Fruit fly (Drosophila melanogaster) whole organism, wandering third instar larva: ENCODE results near the gene CG12947.

Experiments used
- CrebA ChIP-seq: fragments of 200-800 bp; sonication (Bioruptor generic); optimal IDR thresholded peaks from 2 replicates; lab custom pipeline; 2016; ENCODE audit warnings: missing biosample characterization, mild to moderate bottlenecking, missing genetic modification characterization, borderline replicate concordance
- Dfd ChIP-seq: fragments of >200 bp; optimal IDR thresholded peaks from 2 replicates; lab custom pipeline; 2017; ENCODE audit warnings: missing biosample characterization, missing genetic modification characterization
- Dif ChIP-seq: fragments of 200-275, 200-300 bp; sonication (Bioruptor generic); optimal IDR thresholded peaks from 2 replicates; lab custom pipeline; 2018; ENCODE audit warnings: missing biosample characterization, missing genetic modification characterization; ENCODE audit not compliant: partially characterized antibody
- Hnf4 ChIP-seq: fragments of 200-800 bp; sonication (Bioruptor generic); optimal IDR thresholded peaks from 2 replicates; lab custom pipeline; 2016; ENCODE audit warnings: missing biosample characterization, mild to moderate bottlenecking, missing genetic modification characterization
- Hr78 ChIP-seq: fragments of >200 bp; optimal IDR thresholded peaks from 2 replicates; lab custom pipeline; 2017; ENCODE audit warnings: missing biosample characterization, missing genetic modification characterization
- Hr83 ChIP-seq: fragments of 200-300 bp; sonication (Bioruptor generic); optimal IDR thresholded peaks from 2 replicates; lab custom pipeline; 2016; ENCODE audit warnings: missing biosample characterization, mild to moderate bottlenecking, missing genetic modification characterization, moderate library complexity; ENCODE audit not compliant: poor library complexity, severe bottlenecking
- Jra ChIP-seq: sonication (Bioruptor generic); optimal IDR thresholded peaks from 2 replicates; lab custom pipeline; 2016; ENCODE audit warnings: missing biosample characterization, missing genetic modification characterization
- N ChIP-seq: fragments of >200 bp; optimal IDR thresholded peaks from 2 replicates; lab custom pipeline; 2018; ENCODE audit warnings: missing biosample characterization, missing external identifiers, missing genetic modification characterization
- Sp1 ChIP-seq: fragments of 200-800 bp; sonication (Bioruptor generic); optimal IDR thresholded peaks from 3 replicates; lab custom pipeline; 2019; ENCODE audit warnings: missing biosample characterization, mild to moderate bottlenecking, missing genetic modification characterization, moderate library complexity
- Vsx2 ChIP-seq: fragments of 200-300, 225-300 bp; sonication (Bioruptor generic); optimal IDR thresholded peaks from 2 replicates; lab custom pipeline; 2018; ENCODE audit warnings: missing biosample characterization, missing genetic modification characterization; ENCODE audit not compliant: partially characterized antibody
- br ChIP-seq: fragments of 200-800 bp; sonication (Bioruptor generic); optimal IDR thresholded peaks from 2 replicates; lab custom pipeline; 2016; ENCODE audit warnings: missing biosample characterization, missing genetic modification characterization
- brk ChIP-seq: fragments of 200-800 bp; sonication (Bioruptor generic); optimal IDR thresholded peaks from 2 replicates; lab custom pipeline; 2016; ENCODE audit warnings: missing biosample characterization, mild to moderate bottlenecking, missing genetic modification characterization
- fru ChIP-seq: fragments of 200-800 bp; sonication (Bioruptor generic); optimal IDR thresholded peaks from 3 replicates; lab custom pipeline; 2016; ENCODE audit warnings: missing biosample characterization, mild to moderate bottlenecking, missing genetic modification characterization
- jim ChIP-seq: fragments of 175-275, 200-325 bp; sonication (Bioruptor generic); optimal IDR thresholded peaks from 2 replicates; lab custom pipeline; 2016; ENCODE audit warnings: missing biosample characterization, mild to moderate bottlenecking, missing genetic modification characterization
- pan ChIP-seq: fragments of >200 bp; optimal IDR thresholded peaks from 2 replicates; lab custom pipeline; 2017
- rgr ChIP-seq: fragments of 200-800 bp; sonication (Bioruptor generic); optimal IDR thresholded peaks from 3 replicates; lab custom pipeline; 2016; ENCODE audit warnings: missing biosample characterization, mild to moderate bottlenecking, missing genetic modification characterization

The CG12947 gene

DNA sequence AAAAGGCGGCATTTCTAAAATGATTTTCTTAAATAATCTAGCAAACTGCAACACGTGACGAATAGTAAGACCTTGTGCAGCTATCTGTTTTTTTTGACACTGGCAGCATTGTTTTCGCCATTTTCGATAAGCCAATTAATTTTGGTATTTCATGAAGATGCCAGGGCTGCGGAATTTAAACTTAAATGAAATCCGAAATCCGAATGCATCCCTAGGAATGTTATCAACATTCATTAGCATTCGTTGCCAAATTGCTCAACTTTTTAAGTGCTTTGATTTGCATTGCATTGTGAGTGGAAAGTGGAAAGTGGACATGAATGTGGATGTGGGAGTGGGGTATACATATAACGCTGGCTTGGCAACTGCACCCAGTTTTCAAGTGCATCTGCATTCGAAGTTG, 41.2 kb downstream of the CG12947 start, which contains the start of gene CG42857:
TSS of gene CG42857 (minus strand) at position 101 of the 400 bp plus-strand sequence.
- no peak for TF ChIP-seq brk
- TF ChIP-seq pan (lab: Kevin White, UChicago), result no peak
- TF ChIP-seq fru (GFP tag; lab: Kevin White, UChicago), result no peak
- no peak for TF ChIP-seq br (GFP tag; lab: Kevin White, UChicago)
- TF ChIP-seq jim, result no peak
- TF ChIP-seq Dif (GFP tag; lab: Kevin White, UChicago), result no peak
- no peak for TF ChIP-seq Dfd (GFP tag; lab: Kevin White, UChicago)
- TF ChIP-seq Hnf4 (GFP tag; lab: Kevin White, UChicago), result no peak
- no peak for TF ChIP-seq rgr (GFP tag; lab: Kevin White, UChicago)
- TF ChIP-seq Hr83 (GFP tag; lab: Kevin White, UChicago), result no peak
- no peak for TF ChIP-seq Vsx2 (GFP tag; lab: Kevin White, UChicago)
- TF ChIP-seq Hr78 (GFP tag; lab: Kevin White, UChicago), result no peak
- TF ChIP-seq, all 38 proteins: peak for 0

DNA sequence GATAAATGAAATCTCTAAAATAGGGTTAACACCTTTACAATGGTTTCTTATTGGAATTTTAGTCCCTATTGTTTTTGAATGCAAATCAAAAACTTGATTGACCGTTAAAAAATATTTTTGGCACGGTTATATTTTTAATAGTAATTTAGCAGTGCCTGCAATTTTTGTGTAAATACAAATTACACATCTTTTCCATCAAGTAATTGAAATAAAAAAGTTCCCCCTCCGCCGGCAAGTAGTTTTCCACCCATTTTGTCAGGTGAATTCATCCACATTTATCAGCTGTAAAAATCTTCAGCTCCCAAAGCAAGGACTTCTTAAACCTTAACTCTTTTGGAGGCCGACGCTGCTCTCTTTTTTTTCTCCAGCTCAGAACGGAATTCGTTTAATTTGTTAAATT, 43.9 kb downstream of the CG12947 start, which contains the start of gene CG34302:
TSS of gene CG34302 (minus strand) at position 101 of the 400 bp plus-strand sequence.
- TF ChIP-seq brk, result no peak
- TF ChIP-seq Sp1 (GFP tag; lab: Kevin White, UChicago), result no peak
- TF ChIP-seq CrebA (GFP tag; lab: Kevin White, UChicago), result no peak
- TF ChIP-seq Hr83 (GFP tag; lab: Kevin White, UChicago), result no peak
- TF ChIP-seq Hr78 (GFP tag; lab: Kevin White, UChicago), result no peak
- TF ChIP-seq N (GFP tag; lab: Kevin White, UChicago), result no peak
- no peak for TF ChIP-seq Jra (GFP tag; lab: Kevin White, UChicago)
